Fruit fly (Drosophila melanogaster) whole organism, wandering third instar larva: ENCODE measurements around the gene orb2.

ENCODE experiments used
- Abd-B ChIP-seq: fragments of >200 bp; optimal IDR thresholded peaks from 2 replicates; lab custom pipeline; 2017; ENCODE audit warnings: missing biosample characterization, missing genetic modification characterization
- CG32264 ChIP-seq: fragments of 200-800 bp; sonication (Bioruptor generic); optimal IDR thresholded peaks from 2 replicates; lab custom pipeline; 2016; ENCODE audit warnings: missing biosample characterization, missing genetic modification characterization
- CG9705 ChIP-seq: fragments of 200-800 bp; sonication (Bioruptor generic); optimal IDR thresholded peaks from 2 replicates; lab custom pipeline; 2018; ENCODE audit warnings: missing biosample characterization, mild to moderate bottlenecking, missing genetic modification characterization
- CrebA ChIP-seq: fragments of 200-800 bp; sonication (Bioruptor generic); optimal IDR thresholded peaks from 2 replicates; lab custom pipeline; 2016; ENCODE audit warnings: missing biosample characterization, mild to moderate bottlenecking, missing genetic modification characterization, borderline replicate concordance
- Dfd ChIP-seq: fragments of >200 bp; optimal IDR thresholded peaks from 2 replicates; lab custom pipeline; 2017; ENCODE audit warnings: missing biosample characterization, missing genetic modification characterization
- Dif ChIP-seq: fragments of 200-275, 200-300 bp; sonication (Bioruptor generic); optimal IDR thresholded peaks from 2 replicates; lab custom pipeline; 2018; ENCODE audit warnings: missing biosample characterization, missing genetic modification characterization; ENCODE audit not compliant: partially characterized antibody
- GATAd ChIP-seq: sonication (Bioruptor generic); optimal IDR thresholded peaks from 2 replicates; lab custom pipeline; 2016; ENCODE audit warnings: missing biosample characterization, missing genetic modification characterization
- HLH106 ChIP-seq: fragments of 200-800 bp; optimal IDR thresholded peaks from 3 replicates; lab custom pipeline; 2019; ENCODE audit warnings: missing biosample characterization, mild to moderate bottlenecking, missing genetic modification characterization, moderate library complexity
- Hr78 ChIP-seq: fragments of >200 bp; optimal IDR thresholded peaks from 2 replicates; lab custom pipeline; 2017; ENCODE audit warnings: missing biosample characterization, missing genetic modification characterization
- Hr83 ChIP-seq: fragments of 200-300 bp; sonication (Bioruptor generic); optimal IDR thresholded peaks from 2 replicates; lab custom pipeline; 2016; ENCODE audit warnings: missing biosample characterization, mild to moderate bottlenecking, missing genetic modification characterization, moderate library complexity; ENCODE audit not compliant: poor library complexity, severe bottlenecking
- Jra ChIP-seq: sonication (Bioruptor generic); optimal IDR thresholded peaks from 2 replicates; lab custom pipeline; 2016; ENCODE audit warnings: missing biosample characterization, missing genetic modification characterization
- Mio ChIP-seq: sonication (Bioruptor generic); optimal IDR thresholded peaks from 2 replicates; lab custom pipeline; 2016; ENCODE audit warnings: missing biosample characterization, missing genetic modification characterization
- Myc ChIP-seq: fragments of >200 bp; optimal IDR thresholded peaks from 2 replicates; lab custom pipeline; 2017
- N ChIP-seq: fragments of >200 bp; optimal IDR thresholded peaks from 2 replicates; lab custom pipeline; 2018; ENCODE audit warnings: missing biosample characterization, missing external identifiers, missing genetic modification characterization
- OdsH ChIP-seq: fragments of 200-800 bp; sonication (Bioruptor generic); optimal IDR thresholded peaks from 2 replicates; lab custom pipeline; 2016; ENCODE audit warnings: missing biosample characterization, mild to moderate bottlenecking, missing genetic modification characterization
- Rel ChIP-seq, 2 experiments: fragments of 200-800 bp; sonication (Bioruptor generic) in 1 of 2; optimal IDR thresholded peaks; 2 replicates in 1 of 2; 3 replicates in 1 of 2; lab custom pipeline; 2016 to 2019; ENCODE audit warnings: mild to moderate bottlenecking in 2 of 2, missing biosample characterization in 2 of 2, missing genetic modification characterization in 2 of 2, moderate library complexity in 1 of 2
- Sp1 ChIP-seq: fragments of 200-800 bp; sonication (Bioruptor generic); optimal IDR thresholded peaks from 3 replicates; lab custom pipeline; 2019; ENCODE audit warnings: missing biosample characterization, mild to moderate bottlenecking, missing genetic modification characterization, moderate library complexity
- Vsx2 ChIP-seq: fragments of 200-300, 225-300 bp; sonication (Bioruptor generic); optimal IDR thresholded peaks from 2 replicates; lab custom pipeline; 2018; ENCODE audit warnings: missing biosample characterization, missing genetic modification characterization; ENCODE audit not compliant: partially characterized antibody
- br ChIP-seq: fragments of 200-800 bp; sonication (Bioruptor generic); optimal IDR thresholded peaks from 2 replicates; lab custom pipeline; 2016; ENCODE audit warnings: missing biosample characterization, missing genetic modification characterization
- brk ChIP-seq: fragments of 200-800 bp; sonication (Bioruptor generic); optimal IDR thresholded peaks from 2 replicates; lab custom pipeline; 2016; ENCODE audit warnings: missing biosample characterization, mild to moderate bottlenecking, missing genetic modification characterization
- dl ChIP-seq, 2 experiments: fragments of 175-275, 200-275 bp in 1 of 2; fragments of 200-275 bp in 1 of 2; sonication (Bioruptor generic); optimal IDR thresholded peaks; lab custom pipeline; 2018; ENCODE audit warnings: mild to moderate bottlenecking in 2 of 2, missing biosample characterization in 2 of 2, missing genetic modification characterization in 2 of 2, moderate library complexity in 2 of 2; ENCODE audit not compliant: partially characterized antibody in 2 of 2, insufficient read depth in 1 of 2
- dmrt93B ChIP-seq: fragments of 200-800 bp; sonication (Bioruptor generic); optimal IDR thresholded peaks from 2 replicates; lab custom pipeline; 2018; ENCODE audit warnings: missing biosample characterization, mild to moderate bottlenecking, missing genetic modification characterization
- dsf ChIP-seq: sonication (Bioruptor generic); optimal IDR thresholded peaks from 2 replicates; lab custom pipeline; 2016; ENCODE audit warnings: missing biosample characterization, missing genetic modification characterization, borderline replicate concordance
- ey ChIP-seq: fragments of 200-800 bp; sonication (Bioruptor generic); optimal IDR thresholded peaks from 2 replicates; lab custom pipeline; 2016; ENCODE audit warnings: missing biosample characterization, missing genetic modification characterization
- foxo ChIP-seq, 2 experiments: fragments of 200-800 bp; sonication (Bioruptor generic); optimal IDR thresholded peaks; 2 replicates in 1 of 2; 3 replicates in 1 of 2; lab custom pipeline; 2016 to 2017; ENCODE audit warnings: missing biosample characterization in 2 of 2, missing genetic modification characterization in 2 of 2
- fru ChIP-seq: fragments of 200-800 bp; sonication (Bioruptor generic); optimal IDR thresholded peaks from 3 replicates; lab custom pipeline; 2016; ENCODE audit warnings: missing biosample characterization, mild to moderate bottlenecking, missing genetic modification characterization
- h ChIP-seq: fragments of 200-800 bp; sonication (Bioruptor generic); optimal IDR thresholded peaks from 3 replicates; lab custom pipeline; 2016; ENCODE audit warnings: missing biosample characterization, mild to moderate bottlenecking, missing genetic modification characterization
- jim ChIP-seq: fragments of 175-275, 200-325 bp; sonication (Bioruptor generic); optimal IDR thresholded peaks from 2 replicates; lab custom pipeline; 2016; ENCODE audit warnings: missing biosample characterization, mild to moderate bottlenecking, missing genetic modification characterization
- lola ChIP-seq: fragments of >200 bp; optimal IDR thresholded peaks from 2 replicates; lab custom pipeline; 2017; ENCODE audit warnings: missing biosample characterization, missing genetic modification characterization
- pan ChIP-seq: fragments of >200 bp; optimal IDR thresholded peaks from 2 replicates; lab custom pipeline; 2017
- psq ChIP-seq: fragments of 200-800 bp; sonication (Bioruptor generic); optimal IDR thresholded peaks from 3 replicates; lab custom pipeline; 2017; ENCODE audit warnings: missing biosample characterization, mild to moderate bottlenecking, missing genetic modification characterization, moderate library complexity
- rgr ChIP-seq: fragments of 200-800 bp; sonication (Bioruptor generic); optimal IDR thresholded peaks from 3 replicates; lab custom pipeline; 2016; ENCODE audit warnings: missing biosample characterization, mild to moderate bottlenecking, missing genetic modification characterization
- sage ChIP-seq: fragments of 200-800 bp; sonication (Bioruptor generic); optimal IDR thresholded peaks from 2 replicates; lab custom pipeline; 2016; ENCODE audit warnings: missing biosample characterization, mild to moderate bottlenecking, missing genetic modification characterization
- sv ChIP-seq: fragments of 200-800 bp; sonication (Bioruptor generic); optimal IDR thresholded peaks from 3 replicates; lab custom pipeline; 2016; ENCODE audit warnings: missing biosample characterization, missing genetic modification characterization
- tai ChIP-seq: sonication (Bioruptor generic); optimal IDR thresholded peaks from 2 replicates; lab custom pipeline; 2016; ENCODE audit warnings: missing biosample characterization, missing genetic modification characterization
- usp ChIP-seq: fragments of >200 bp; optimal IDR thresholded peaks from 2 replicates; lab custom pipeline; 2017; ENCODE audit warnings: missing biosample characterization, missing genetic modification characterization
- woc ChIP-seq: sonication (Bioruptor generic); optimal IDR thresholded peaks from 2 replicates; lab custom pipeline; 2016; ENCODE audit warnings: missing biosample characterization, mild to moderate bottlenecking, missing genetic modification characterization

The orb2 gene

dm6 chr3L:8953962-8954647 is at the start of gene orb2, which contains the start of gene CG43783:
orb2 (minus strand) TSS chr3L:8954463.
CG43783 (minus strand) TSS chr3L:8954272.
- no peak for TF ChIP-seq Jra (GFP tag; lab: Kevin White, UChicago)
- peak; percentile 6 for TF ChIP-seq Hr83
- peak; percentile 31 for TF ChIP-seq psq (GFP tag; lab: Kevin White, UChicago)
- TF ChIP-seq Mio = no peak
- TF ChIP-seq tai (GFP tag; lab: Kevin White, UChicago) = no peak
- no peak for TF ChIP-seq lola
- peak; percentile 89 for TF ChIP-seq fru (GFP tag; lab: Kevin White, UChicago)
- no peak for TF ChIP-seq br (GFP tag; lab: Kevin White, UChicago)
- no peak for TF ChIP-seq dmrt93B
- no peak for TF ChIP-seq sv (GFP tag; lab: Kevin White, UChicago)
- no peak for TF ChIP-seq OdsH
- TF ChIP-seq CG32264 (GFP tag; lab: Kevin White, UChicago) = peak; percentile 10
- TF ChIP-seq usp (GFP tag; lab: Kevin White, UChicago) = no peak
- no peak for TF ChIP-seq Hr78
- peak; percentile 64 for TF ChIP-seq Vsx2 (GFP tag; lab: Kevin White, UChicago)
- TF ChIP-seq Myc = no peak
- no peak for TF ChIP-seq dl (GFP tag; optimal IDR thresholded peaks at IDR 0.05; lab: Kevin White, UChicago; ENCODE audit: insufficient read depth in 1 of 2, partially characterized antibody in 2 of 2)

- TF ChIP-seq h (GFP tag; lab: Kevin White, UChicago) = no peak
- TF ChIP-seq fru (GFP tag; lab: Kevin White, UChicago) = no peak
- no peak for TF ChIP-seq Sp1 (GFP tag; lab: Kevin White, UChicago)
Observed at dm6 chr3L:9003369-9003768, 49.1 kb upstream of the orb2 start.

- TF ChIP-seq fru (GFP tag; lab: Kevin White, UChicago) (no peak), CrebA (GFP tag; lab: Kevin White, UChicago) (no peak), dsf (no peak)
Observed at dm6 chr3L:9002527-9002926, 48.3 kb upstream of the orb2 start.

- TF ChIP-seq ey (GFP tag; lab: Kevin White, UChicago) = no peak
- TF ChIP-seq jim = no peak
- TF ChIP-seq fru (GFP tag; lab: Kevin White, UChicago) = no peak
- no peak for TF ChIP-seq lola
- TF ChIP-seq Mio = no peak
- no peak for TF ChIP-seq CrebA (GFP tag; lab: Kevin White, UChicago)
- TF ChIP-seq woc = no peak
- no peak for TF ChIP-seq br (GFP tag; lab: Kevin White, UChicago)
- TF ChIP-seq psq (GFP tag; lab: Kevin White, UChicago) = no peak
- peak; percentile 74 for TF ChIP-seq Myc
- TF ChIP-seq dsf = no peak
- peak; percentile 5 for TF ChIP-seq h (GFP tag; lab: Kevin White, UChicago)
- no peak for TF ChIP-seq tai (GFP tag; lab: Kevin White, UChicago)
- no peak for TF ChIP-seq Dfd (GFP tag; lab: Kevin White, UChicago)
- peak in 1 of 2 experiments; percentile 19 for TF ChIP-seq foxo (GFP tag; optimal IDR thresholded peaks at IDR 0.05; lab: Kevin White, UChicago)
- TF ChIP-seq Dif (GFP tag; lab: Kevin White, UChicago) = no peak
- peak in 1 of 2 experiments; percentile 9 for TF ChIP-seq dl (GFP tag; optimal IDR thresholded peaks at IDR 0.05; lab: Kevin White, UChicago; ENCODE audit: insufficient read depth in 1 of 2, partially characterized antibody in 2 of 2)
- TF ChIP-seq HLH106 (tag; lab: Kevin White, UChicago) = peak; percentile 3
- no peak for TF ChIP-seq GATAd (GFP tag; lab: Kevin White, UChicago)
- no peak for TF ChIP-seq sage (GFP tag; lab: Kevin White, UChicago)
- no peak for TF ChIP-seq Vsx2 (GFP tag; lab: Kevin White, UChicago)
- TF ChIP-seq brk (GFP tag; lab: Kevin White, UChicago) = no peak
- TF ChIP-seq Hr78 = no peak
- TF ChIP-seq dmrt93B = no peak
- peak; percentile 31 for TF ChIP-seq rgr (GFP tag; lab: Kevin White, UChicago)
- no peak for TF ChIP-seq Abd-B (GFP tag; lab: Kevin White, UChicago)
- no peak for TF ChIP-seq Rel (GFP tag; optimal IDR thresholded peaks at IDR 0.05; lab: Kevin White, UChicago)
- TF ChIP-seq Rel (tag; optimal IDR thresholded peaks at IDR 0.05; lab: Kevin White, UChicago) = peak; percentile 66
- TF ChIP-seq CG9705 (GFP tag; lab: Kevin White, UChicago) = no peak
- no peak for TF ChIP-seq pan (lab: Kevin White, UChicago)
- TF ChIP-seq Hr83 = peak; percentile 37
- no peak for TF ChIP-seq N (GFP tag; lab: Kevin White, UChicago)
Observed at dm6 chr3L:8997686-8998239, 43.5 kb upstream of the orb2 start, which contains the start of the genes smg and CG5087. smg (minus strand) TSS chr3L:8997989. CG5087 (plus strand) TSS chr3L:8998184.
